Fruit fly (Drosophila melanogaster) whole organism, embryonic: ENCODE results near the gene CG45488.
A peak's percentile ranks its signal among the peaks of the same experiment; 100 is the strongest.

ENCODE experiments used
- Asciz ChIP-seq: fragments of 200-800 bp; sonication (Bioruptor generic); optimal IDR thresholded peaks from 2 replicates; lab custom pipeline; 2017; ENCODE audit warnings: missing biosample characterization, mild to moderate bottlenecking, missing genetic modification characterization, missing genetic modification reagents
- CG12299 ChIP-seq: fragments of 200-800 bp; sonication (Bioruptor generic); optimal IDR thresholded peaks from 2 replicates; lab custom pipeline; 2018; ENCODE audit warnings: missing biosample characterization, mild to moderate bottlenecking, missing genetic modification characterization
- CG15479 ChIP-seq: fragments of 200-800 bp; sonication (Bioruptor generic); optimal IDR thresholded peaks from 3 replicates; lab custom pipeline; 2019; ENCODE audit warnings: missing biosample characterization, mild to moderate bottlenecking, missing genetic modification characterization, moderate library complexity
- CG15601 ChIP-seq: fragments of 200-800 bp; sonication (Bioruptor generic); optimal IDR thresholded peaks from 3 replicates; lab custom pipeline; 2019; ENCODE audit warnings: missing biosample characterization, mild to moderate bottlenecking, missing genetic modification characterization, moderate library complexity
- CG17612 ChIP-seq: fragments of 200-800 bp; sonication (Bioruptor generic); IDR thresholded peaks from 2 replicates; pipeline ENCODE4 v1.3.6; 2022; ENCODE audit warnings: missing biosample characterization, missing genetic modification characterization
- CG2116 ChIP-seq: fragments of 200-800 bp; sonication (Bioruptor generic); optimal IDR thresholded peaks from 3 replicates; lab custom pipeline; 2018; ENCODE audit warnings: missing biosample characterization, mild to moderate bottlenecking, missing genetic modification characterization
- CG33557 ChIP-seq: fragments of 200-800 bp; sonication (Bioruptor generic); optimal IDR thresholded peaks from 2 replicates; lab custom pipeline; 2019; ENCODE audit warnings: missing biosample characterization, mild to moderate bottlenecking, missing genetic modification characterization, moderate library complexity
- CG34376 ChIP-seq: fragments of 200-800 bp; sonication (Bioruptor generic); optimal IDR thresholded peaks from 2 replicates; lab custom pipeline; 2018; ENCODE audit warnings: missing biosample characterization, mild to moderate bottlenecking, missing genetic modification characterization
- CG4854 ChIP-seq: fragments of 200-800 bp; sonication (Bioruptor generic); optimal IDR thresholded peaks from 2 replicates; lab custom pipeline; 2016; ENCODE audit warnings: missing biosample characterization, missing genetic modification characterization, inconsistent platforms
- CG6654 ChIP-seq: fragments of 200-800 bp; sonication (Bioruptor generic); optimal IDR thresholded peaks from 2 replicates; lab custom pipeline; 2017; ENCODE audit warnings: missing biosample characterization, mild to moderate bottlenecking, missing genetic modification characterization
- CG7271 ChIP-seq: fragments of 200-800 bp; sonication (Bioruptor generic); optimal IDR thresholded peaks from 2 replicates; lab custom pipeline; 2018; ENCODE audit warnings: missing biosample characterization, mild to moderate bottlenecking, missing genetic modification characterization, moderate library complexity
- CG7357 ChIP-seq: fragments of 200-800 bp; sonication (Bioruptor generic); IDR thresholded peaks from 3 replicates; pipeline ENCODE4 v1.3.6; 2022; ENCODE audit warnings: missing biosample characterization, missing genetic modification characterization
- CG7987 ChIP-seq: fragments of 200-800 bp; sonication (Bioruptor generic); optimal IDR thresholded peaks from 2 replicates; lab custom pipeline; 2018; ENCODE audit warnings: missing biosample characterization, mild to moderate bottlenecking, missing genetic modification characterization, moderate library complexity
- CG8359 ChIP-seq: fragments of 200-800 bp; sonication (Bioruptor generic); optimal IDR thresholded peaks from 2 replicates; lab custom pipeline; 2017; ENCODE audit warnings: missing biosample characterization, mild to moderate bottlenecking, missing genetic modification characterization, borderline replicate concordance
- CG9797 ChIP-seq: fragments of 200-800 bp; sonication (Bioruptor generic); optimal IDR thresholded peaks from 3 replicates; lab custom pipeline; 2018; ENCODE audit warnings: missing biosample characterization, mild to moderate bottlenecking, missing genetic modification characterization
- CG9817 ChIP-seq: fragments of 200-800 bp; sonication (Bioruptor generic); optimal IDR thresholded peaks from 2 replicates; lab custom pipeline; 2018; ENCODE audit warnings: missing biosample characterization, mild to moderate bottlenecking, missing genetic modification characterization, moderate library complexity
- Camta ChIP-seq: fragments of 200-800 bp; sonication (Bioruptor generic); optimal IDR thresholded peaks from 2 replicates; lab custom pipeline; 2016; ENCODE audit warnings: missing biosample characterization, missing genetic modification characterization
- Dfd ChIP-seq, 2 experiments: fragments of >200 bp; optimal IDR thresholded peaks; 2 replicates each; lab custom pipeline; 2017; ENCODE audit warnings: missing biosample characterization in 2 of 2, missing genetic modification characterization in 2 of 2
- E2f1 ChIP-seq: fragments of 200-800 bp; sonication (Bioruptor generic); IDR thresholded peaks from 2 replicates; pipeline ENCODE4 v1.3.6; 2022; ENCODE audit warnings: missing biosample characterization, missing genetic modification characterization
- Ets65A ChIP-seq: fragments of 200-800 bp; sonication (Bioruptor generic); peaks from one replicate; lab custom pipeline; 2016; ENCODE audit warnings: missing biosample characterization, missing genetic modification characterization
- Hand ChIP-seq: fragments of 200-800 bp; sonication (Bioruptor generic); optimal IDR thresholded peaks from 2 replicates; lab custom pipeline; 2017; ENCODE audit warnings: mild to moderate bottlenecking, missing biosample characterization, missing genetic modification reagents, missing genetic modification characterization
- HmgZ ChIP-seq: fragments of 200-800 bp; sonication (Bioruptor generic); optimal IDR thresholded peaks from 2 replicates; lab custom pipeline; 2018; ENCODE audit warnings: missing biosample characterization, mild to moderate bottlenecking, missing genetic modification characterization
- Hmx ChIP-seq: fragments of 200-800 bp; sonication (Bioruptor generic); optimal IDR thresholded peaks from 2 replicates; lab custom pipeline; 2016; ENCODE audit warnings: missing biosample characterization, missing genetic modification characterization
- Mrtf ChIP-seq: fragments of 200-800 bp; sonication (Bioruptor generic); IDR thresholded peaks from 3 replicates; pipeline ENCODE4 v1.3.6; 2022; ENCODE audit warnings: missing biosample characterization, missing genetic modification characterization
- Opbp ChIP-seq: fragments of 200-800 bp; sonication (Bioruptor generic); IDR thresholded peaks from 3 replicates; pipeline ENCODE4 v1.3.6; 2022; ENCODE audit warnings: missing biosample characterization, missing genetic modification characterization; ENCODE audit not compliant: partially characterized antibody
- Rfx ChIP-seq: fragments of 200-800 bp; sonication (Bioruptor generic); IDR thresholded peaks from 2 replicates; pipeline ENCODE4 v1.3.6; 2022; ENCODE audit warnings: missing biosample characterization, missing genetic modification characterization
- Six4 ChIP-seq: fragments of 200-800 bp; sonication (Bioruptor generic); optimal IDR thresholded peaks from 2 replicates; lab custom pipeline; 2016; ENCODE audit warnings: missing biosample characterization, missing genetic modification characterization
- Xrp1 ChIP-seq: fragments of 200-800 bp; sonication (Bioruptor generic); IDR thresholded peaks from 2 replicates; pipeline ENCODE4 v1.3.6; 2022; ENCODE audit warnings: missing biosample characterization, missing genetic modification characterization
- YL-1 ChIP-seq: fragments of 200-800 bp; sonication (Bioruptor generic); optimal IDR thresholded peaks from 3 replicates; lab custom pipeline; 2017; ENCODE audit warnings: missing biosample characterization, mild to moderate bottlenecking, missing genetic modification characterization
- abd-A ChIP-seq: fragments of 200-800 bp; sonication (Bioruptor generic); optimal IDR thresholded peaks from 3 replicates; lab custom pipeline; 2019; ENCODE audit warnings: missing biosample characterization, mild to moderate bottlenecking, missing genetic modification characterization, moderate library complexity
- cato ChIP-seq: fragments of 200-800 bp; sonication (Bioruptor generic); optimal IDR thresholded peaks from 2 replicates; lab custom pipeline; 2016; ENCODE audit warnings: missing biosample characterization, missing genetic modification characterization, borderline replicate concordance
- cg ChIP-seq: fragments of 200-800 bp; sonication (Bioruptor generic); optimal IDR thresholded peaks from 3 replicates; lab custom pipeline; 2019; ENCODE audit warnings: missing biosample characterization, mild to moderate bottlenecking, missing genetic modification characterization, moderate library complexity
- chn ChIP-seq: fragments of 200-800 bp; sonication (Bioruptor generic); optimal IDR thresholded peaks from 2 replicates; lab custom pipeline; 2016; ENCODE audit warnings: missing biosample characterization, missing genetic modification characterization
- croc ChIP-seq: fragments of 200-800 bp; sonication (Bioruptor generic); conservative IDR thresholded peaks from 3 replicates; pipeline ENCODE4 v1.3.6; 2022; ENCODE audit warnings: missing biosample characterization, missing genetic modification characterization
- crp ChIP-seq, 2 experiments: fragments of 200-800 bp; sonication (Bioruptor generic); optimal IDR thresholded peaks; 2 replicates in 1 of 2; 3 replicates in 1 of 2; lab custom pipeline; 2017; ENCODE audit warnings: missing biosample characterization in 2 of 2, missing genetic modification characterization in 2 of 2, mild to moderate bottlenecking in 1 of 2, moderate library complexity in 1 of 2
- fd102C ChIP-seq: fragments of 200-800 bp; sonication (Bioruptor generic); optimal IDR thresholded peaks from 2 replicates; lab custom pipeline; 2018; ENCODE audit warnings: missing biosample characterization, mild to moderate bottlenecking, missing genetic modification characterization, moderate library complexity
- gem ChIP-seq: fragments of 200-800 bp; sonication (Bioruptor generic); optimal IDR thresholded peaks from 2 replicates; lab custom pipeline; 2019; ENCODE audit warnings: missing biosample characterization, mild to moderate bottlenecking, missing genetic modification characterization, moderate library complexity
- gfzf ChIP-seq: fragments of 200-800 bp; sonication (Bioruptor generic); optimal IDR thresholded peaks from 2 replicates; lab custom pipeline; 2016; ENCODE audit warnings: missing biosample characterization, mild to moderate bottlenecking, missing genetic modification characterization, moderate library complexity
- grau ChIP-seq: fragments of 200-800 bp; optimal IDR thresholded peaks from 3 replicates; lab custom pipeline; 2019; ENCODE audit warnings: missing biosample characterization, mild to moderate bottlenecking, missing genetic modification characterization, moderate library complexity
- kah ChIP-seq: fragments of 200-800 bp; sonication (Bioruptor generic); optimal IDR thresholded peaks from 2 replicates; lab custom pipeline; 2018; ENCODE audit warnings: missing biosample characterization, mild to moderate bottlenecking, missing genetic modification characterization
- peb ChIP-seq: fragments of 200-800 bp; sonication (Bioruptor generic); IDR thresholded peaks from 2 replicates; pipeline ENCODE4 v1.3.6; 2022; ENCODE audit warnings: missing biosample characterization, missing genetic modification characterization
- schlank ChIP-seq: fragments of 200-800 bp; sonication (Bioruptor generic); optimal IDR thresholded peaks from 2 replicates; lab custom pipeline; 2018; ENCODE audit warnings: missing biosample characterization, mild to moderate bottlenecking, missing genetic modification characterization
- sisA ChIP-seq: fragments of 200-800 bp; sonication (Bioruptor generic); IDR thresholded peaks from 2 replicates; pipeline ENCODE4 v1.3.6; 2022; ENCODE audit warnings: missing biosample characterization, missing genetic modification characterization
- slbo ChIP-seq: fragments of 200-800 bp; sonication (Bioruptor generic); IDR thresholded peaks from 2 replicates; pipeline ENCODE4 v1.3.6; 2022; ENCODE audit warnings: missing biosample characterization, missing genetic modification characterization
- slp2 ChIP-seq: fragments of 200-800 bp; sonication (Bioruptor generic); optimal IDR thresholded peaks from 2 replicates; lab custom pipeline; 2016; ENCODE audit warnings: missing biosample characterization, missing genetic modification characterization
- tna ChIP-seq: fragments of 200-800 bp; sonication (Bioruptor generic); IDR thresholded peaks from 2 replicates; pipeline ENCODE4 v1.3.6; 2022; ENCODE audit warnings: missing biosample characterization, missing genetic modification characterization; ENCODE audit not compliant: partially characterized antibody
- trh ChIP-seq: fragments of 200-800 bp; sonication (Bioruptor generic); optimal IDR thresholded peaks from 2 replicates; lab custom pipeline; 2016; ENCODE audit warnings: missing biosample characterization, missing genetic modification characterization
- ttk ChIP-seq: fragments of 200-800 bp; sonication (Bioruptor generic); IDR thresholded peaks from 2 replicates; pipeline ENCODE4 v2.1.2; 2022; ENCODE audit warnings: missing biosample characterization, missing genetic modification characterization
- yki ChIP-seq: fragments of >200 bp; optimal IDR thresholded peaks from 3 replicates; lab custom pipeline; 2018
- zfh1 ChIP-seq: fragments of 200-800 bp; sonication (Bioruptor generic); IDR thresholded peaks from 3 replicates; pipeline ENCODE4 v1.3.6; 2022; ENCODE audit warnings: missing biosample characterization, missing genetic modification characterization

The CG45488 gene

dm6 chrX:19889128-19889756, 31.0 kb downstream of the CG45488 start (continued):
- peak; percentile 38 for TF ChIP-seq trh
- TF ChIP-seq grau, result peak; percentile 86
- peak; percentile 52 for TF ChIP-seq CG2116 (GFP tag; lab: Kevin White, UChicago)
- peak; percentile 42 for TF ChIP-seq CG15479 (GFP tag; lab: Kevin White, UChicago)
- TF ChIP-seq kah (GFP tag; lab: Kevin White, UChicago), result peak; percentile 23
- peak; percentile 91 for TF ChIP-seq gem (tag; lab: Kevin White, UChicago)
- peak; percentile 89 for TF ChIP-seq fd102C (GFP tag; lab: Kevin White, UChicago)
- peak; percentile 87 for TF ChIP-seq HmgZ (tag; lab: Kevin White, UChicago)
- peak; percentile 74 for TF ChIP-seq Six4 (GFP tag; lab: Kevin White, UChicago)
- no peak for TF ChIP-seq yki (lab: Kevin White, UChicago)
- TF ChIP-seq sisA, result peak; percentile 85
- peak; percentile 52 for TF ChIP-seq CG15601 (tag; lab: Kevin White, UChicago)
- TF ChIP-seq Hmx (GFP tag; lab: Kevin White, UChicago), result peak; percentile 33
- peak; percentile 33 for TF ChIP-seq cg (GFP tag; lab: Kevin White, UChicago)
- peak; percentile 14 for TF ChIP-seq CG7271 (tag; lab: Kevin White, UChicago)
- no peak for TF ChIP-seq CG9797
- TF ChIP-seq peb (GFP tag; lab: Robert Waterston, UW), result peak; percentile 67
- peak; percentile 92 for TF ChIP-seq slbo
- peak; percentile 70 for TF ChIP-seq Hand (GFP tag; lab: Kevin White, UChicago)
- TF ChIP-seq Dfd (GFP tag; optimal IDR thresholded peaks at IDR 0.05; lab: Kevin White, UChicago), result no peak
- TF ChIP-seq CG33557 (GFP tag; lab: Kevin White, UChicago), result peak; percentile 67
- TF ChIP-seq Xrp1, result peak; percentile 88
- peak; percentile 42 for TF ChIP-seq CG6654 (GFP tag; lab: Kevin White, UChicago)
- TF ChIP-seq zfh1 (GFP tag; lab: Robert Waterston, UW), result peak; percentile 87
- TF ChIP-seq Camta, result peak; percentile 80
- peak; percentile 81 for TF ChIP-seq slp2 (GFP tag; lab: Kevin White, UChicago)
- TF ChIP-seq Mrtf (GFP tag; lab: Robert Waterston, UW), result peak; percentile 85
- no peak for TF ChIP-seq Opbp
- TF ChIP-seq CG8359 (GFP tag; lab: Kevin White, UChicago), result peak; percentile 21
- peak; percentile 97 for TF ChIP-seq Ets65A (GFP tag; lab: Kevin White, UChicago)
- TF ChIP-seq E2f1 (GFP tag; lab: Robert Waterston, UW), result peak; percentile 68
- peak; percentile 91 for TF ChIP-seq chn
- peak; percentile 72 for TF ChIP-seq CG12299
- peak; percentile 57; the same call in 1 of the 3 replicates for TF ChIP-seq CG7357 (GFP tag; lab: Robert Waterston, UW)
- TF ChIP-seq YL-1, result peak; percentile 21
- TF ChIP-seq CG4854 (GFP tag; lab: Kevin White, UChicago), result peak; percentile 60
- TF ChIP-seq abd-A (tag; lab: Kevin White, UChicago), result peak; percentile 63
- TF ChIP-seq CG34376, result peak; percentile 62
- peak; percentile 55 for TF ChIP-seq cato (GFP tag; lab: Kevin White, UChicago)
- peak; percentile 46; the same call in 1 of the 2 replicates for TF ChIP-seq CG17612
- TF ChIP-seq gfzf, result no peak
- no peak for TF ChIP-seq tna (GFP tag; lab: Robert Waterston, UW)
- peak; percentile 72 for TF ChIP-seq croc (GFP tag; lab: Robert Waterston, UW)
- peak in 1 of 2 experiments; percentile 41 for TF ChIP-seq crp (GFP tag; optimal IDR thresholded peaks at IDR 0.05; lab: Kevin White, UChicago)
- peak; percentile 87 for TF ChIP-seq Rfx (GFP tag; lab: Robert Waterston, UW)
- peak; percentile 85 for TF ChIP-seq CG9817 (tag; lab: Kevin White, UChicago)
- peak; percentile 67 for TF ChIP-seq CG7987
- TF ChIP-seq ttk (GFP tag; lab: Robert Waterston, UW), result peak; percentile 80
- peak; percentile 77 for TF ChIP-seq schlank (tag; lab: Kevin White, UChicago)
- peak; percentile 37 for TF ChIP-seq Asciz (GFP tag; lab: Kevin White, UChicago)
